Fruit fly (Drosophila melanogaster) whole organism, prepupa: ENCODE measurements around the gene Phae2.

Experiments used
- CG1621 ChIP-seq: fragments of 200-800 bp; sonication (Bioruptor generic); optimal IDR thresholded peaks from 3 replicates; lab custom pipeline; 2018; ENCODE audit warnings: missing biosample characterization, mild to moderate bottlenecking, missing genetic modification characterization
- CG16779 ChIP-seq: fragments of 200-800 bp; sonication (Bioruptor generic); optimal IDR thresholded peaks from 3 replicates; lab custom pipeline; 2017; ENCODE audit warnings: missing biosample characterization, mild to moderate bottlenecking, missing genetic modification characterization
- CG6163 ChIP-seq: fragments of 200-800 bp; sonication (Bioruptor generic); IDR thresholded peaks from 3 replicates; pipeline ENCODE4 v1.3.6; 2022; ENCODE audit warnings: missing biosample characterization, missing genetic modification characterization
- CG6276 ChIP-seq: fragments of 200-800 bp; sonication (Bioruptor generic); optimal IDR thresholded peaks from 2 replicates; lab custom pipeline; 2017; ENCODE audit warnings: missing biosample characterization, mild to moderate bottlenecking, missing genetic modification characterization
- CG6854 ChIP-seq: fragments of 200-800 bp; sonication (Bioruptor generic); optimal IDR thresholded peaks from 2 replicates; lab custom pipeline; 2017; ENCODE audit warnings: missing biosample characterization, mild to moderate bottlenecking, missing genetic modification characterization
- CG9139 ChIP-seq: fragments of 200-800 bp; sonication (Bioruptor generic); optimal IDR thresholded peaks from 3 replicates; lab custom pipeline; 2017; ENCODE audit warnings: missing biosample characterization, mild to moderate bottlenecking, missing genetic modification characterization
- Gug ChIP-seq: fragments of 200-800 bp; sonication (Bioruptor generic); IDR thresholded peaks from 2 replicates; pipeline ENCODE4 v1.3.6; 2022; ENCODE audit warnings: missing biosample characterization, missing genetic modification characterization
- Hr39 ChIP-seq: fragments of 200-800 bp; sonication (Bioruptor generic); optimal IDR thresholded peaks from 2 replicates; lab custom pipeline; 2016; ENCODE audit warnings: missing biosample characterization, missing genetic modification characterization
- Sox15 ChIP-seq: fragments of 200-800 bp; sonication (Bioruptor generic); optimal IDR thresholded peaks from 3 replicates; lab custom pipeline; 2016; ENCODE audit warnings: missing biosample characterization, missing genetic modification characterization
- acj6 ChIP-seq: fragments of 200-800 bp; sonication (Bioruptor generic); optimal IDR thresholded peaks from 3 replicates; lab custom pipeline; 2016; ENCODE audit warnings: missing biosample characterization, missing genetic modification characterization
- cyc ChIP-seq: fragments of 200-800 bp; sonication (Bioruptor generic); optimal IDR thresholded peaks from 3 replicates; lab custom pipeline; 2016; ENCODE audit warnings: missing biosample characterization, missing genetic modification characterization

dm6 chr2L:12133275-12134124, 22.6 kb downstream of the Phae2 start, which contains the start of gene rho-6:
- TF ChIP-seq Gug (no peak), CG16779 (tag; lab: Kevin White, UChicago) (no peak), CG6854 (GFP tag; lab: Kevin White, UChicago) (no peak), cyc (GFP tag; lab: Kevin White, UChicago) (no peak), CG6163 (GFP tag; lab: Robert Waterston, UW) (no peak), Hr39 (GFP tag; lab: Kevin White, UChicago) (no peak), Sox15 (GFP tag; lab: Kevin White, UChicago) (no peak), CG1621 (tag; lab: Kevin White, UChicago) (no peak), CG9139 (GFP tag; lab: Kevin White, UChicago) (no peak), CG6276 (GFP tag; lab: Kevin White, UChicago) (no peak), acj6 (GFP tag; lab: Kevin White, UChicago) (peak; percentile 6)
